Fruit fly (Drosophila melanogaster) whole organism, prepupa: ENCODE measurements around the gene CG3071.

Experiments used
- CG10631 ChIP-seq: fragments of 200-800 bp; sonication (Bioruptor generic); optimal IDR thresholded peaks from 2 replicates; lab custom pipeline; 2016; ENCODE audit warnings: missing biosample characterization, missing genetic modification characterization
- CG10669 ChIP-seq: fragments of 200-800 bp; sonication (Bioruptor generic); optimal IDR thresholded peaks from 3 replicates; lab custom pipeline; 2018; ENCODE audit warnings: missing biosample characterization, mild to moderate bottlenecking, missing genetic modification characterization, moderate library complexity
- CG11294 ChIP-seq: fragments of 200-800 bp; sonication (Bioruptor generic); IDR thresholded peaks from 2 replicates; pipeline ENCODE4 v1.3.6; 2022; ENCODE audit warnings: missing biosample characterization, missing genetic modification characterization
- CG11762 ChIP-seq: fragments of 200-800 bp; sonication (Bioruptor generic); optimal IDR thresholded peaks from 3 replicates; lab custom pipeline; 2016; ENCODE audit warnings: missing biosample characterization, missing genetic modification characterization; ENCODE audit not compliant: insufficient read depth
- CG11902 ChIP-seq: fragments of 200-800 bp; sonication (Bioruptor generic); optimal IDR thresholded peaks from 3 replicates; lab custom pipeline; 2016; ENCODE audit warnings: missing biosample characterization, missing genetic modification characterization
- CG15336 ChIP-seq: fragments of 200-800 bp; sonication (Bioruptor generic); IDR thresholded peaks from 2 replicates; pipeline ENCODE4 v1.3.6; 2022; ENCODE audit warnings: missing biosample characterization, missing genetic modification characterization
- CG16779 ChIP-seq: fragments of 200-800 bp; sonication (Bioruptor generic); optimal IDR thresholded peaks from 3 replicates; lab custom pipeline; 2017; ENCODE audit warnings: missing biosample characterization, mild to moderate bottlenecking, missing genetic modification characterization
- CG3032 ChIP-seq: fragments of 200-800 bp; optimal IDR thresholded peaks from 2 replicates; lab custom pipeline; 2019; ENCODE audit warnings: missing biosample characterization, mild to moderate bottlenecking, missing genetic modification characterization, moderate library complexity
- CG31627 ChIP-seq: fragments of 200-800 bp; sonication (Bioruptor generic); optimal IDR thresholded peaks from 3 replicates; lab custom pipeline; 2016; ENCODE audit warnings: missing biosample characterization, missing genetic modification characterization
- CG32006 ChIP-seq: fragments of 200-800 bp; sonication (Bioruptor generic); optimal IDR thresholded peaks from 3 replicates; lab custom pipeline; 2017; ENCODE audit warnings: missing biosample characterization, mild to moderate bottlenecking, missing genetic modification characterization
- CG34406 ChIP-seq: fragments of 200-800 bp; sonication (Bioruptor generic); optimal IDR thresholded peaks from 3 replicates; lab custom pipeline; 2016; ENCODE audit warnings: missing biosample characterization, missing genetic modification characterization
- CG3919 ChIP-seq: fragments of 200-800 bp; sonication (Bioruptor generic); optimal IDR thresholded peaks from 3 replicates; lab custom pipeline; 2016; ENCODE audit warnings: missing biosample characterization, missing genetic modification characterization
- CG6163 ChIP-seq: fragments of 200-800 bp; sonication (Bioruptor generic); IDR thresholded peaks from 3 replicates; pipeline ENCODE4 v1.3.6; 2022; ENCODE audit warnings: missing biosample characterization, missing genetic modification characterization
- CG6276 ChIP-seq: fragments of 200-800 bp; sonication (Bioruptor generic); optimal IDR thresholded peaks from 2 replicates; lab custom pipeline; 2017; ENCODE audit warnings: missing biosample characterization, mild to moderate bottlenecking, missing genetic modification characterization
- CG6792 ChIP-seq: fragments of 200-800 bp; sonication (Bioruptor generic); optimal IDR thresholded peaks from 3 replicates; lab custom pipeline; 2016; ENCODE audit warnings: missing biosample characterization, missing genetic modification characterization
- CG6808 ChIP-seq: fragments of 200-800 bp; sonication (Bioruptor generic); optimal IDR thresholded peaks from 3 replicates; lab custom pipeline; 2017; ENCODE audit warnings: missing biosample characterization, missing genetic modification characterization, mild to moderate bottlenecking, moderate library complexity, missing genetic modification reagents
- CG6854 ChIP-seq: fragments of 200-800 bp; sonication (Bioruptor generic); optimal IDR thresholded peaks from 2 replicates; lab custom pipeline; 2017; ENCODE audit warnings: missing biosample characterization, mild to moderate bottlenecking, missing genetic modification characterization
- CG8119 ChIP-seq: fragments of 200-800 bp; sonication (Bioruptor generic); IDR thresholded peaks from 3 replicates; pipeline ENCODE4 v1.3.6; 2022; ENCODE audit warnings: missing biosample characterization, missing genetic modification characterization
- CG8632 ChIP-seq: fragments of 200-800 bp; sonication (Bioruptor generic); optimal IDR thresholded peaks from 3 replicates; lab custom pipeline; 2016; ENCODE audit warnings: missing biosample characterization, missing genetic modification characterization
- CG9139 ChIP-seq: fragments of 200-800 bp; sonication (Bioruptor generic); optimal IDR thresholded peaks from 3 replicates; lab custom pipeline; 2017; ENCODE audit warnings: missing biosample characterization, mild to moderate bottlenecking, missing genetic modification characterization
- Ets21C ChIP-seq: fragments of 200-800 bp; sonication (Bioruptor generic); optimal IDR thresholded peaks from 3 replicates; lab custom pipeline; 2016; ENCODE audit warnings: missing biosample characterization, missing genetic modification characterization
- Ets96B ChIP-seq: fragments of 200-800 bp; optimal IDR thresholded peaks from 2 replicates; lab custom pipeline; 2019; ENCODE audit warnings: missing biosample characterization, mild to moderate bottlenecking, missing genetic modification characterization, moderate library complexity
- Gug ChIP-seq: fragments of 200-800 bp; sonication (Bioruptor generic); IDR thresholded peaks from 2 replicates; pipeline ENCODE4 v1.3.6; 2022; ENCODE audit warnings: missing biosample characterization, missing genetic modification characterization
- Hr38 ChIP-seq: sonication (Bioruptor generic); optimal IDR thresholded peaks from 2 replicates; lab custom pipeline; 2016; ENCODE audit warnings: missing biosample characterization, missing genetic modification characterization
- Hr39 ChIP-seq: fragments of 200-800 bp; sonication (Bioruptor generic); optimal IDR thresholded peaks from 2 replicates; lab custom pipeline; 2016; ENCODE audit warnings: missing biosample characterization, missing genetic modification characterization
- Hr4 ChIP-seq: fragments of 200-800 bp; sonication (Bioruptor generic); optimal IDR thresholded peaks from 3 replicates; lab custom pipeline; 2016; ENCODE audit warnings: missing biosample characterization, missing genetic modification characterization
- Lpt ChIP-seq: fragments of 200-800 bp; sonication (Bioruptor generic); optimal IDR thresholded peaks from 3 replicates; lab custom pipeline; 2016; ENCODE audit warnings: missing biosample characterization, missing genetic modification characterization
- Smox ChIP-seq: fragments of 200-800 bp; sonication (Bioruptor generic); optimal IDR thresholded peaks from 3 replicates; lab custom pipeline; 2016; ENCODE audit warnings: missing biosample characterization, missing genetic modification characterization
- Sox102F ChIP-seq: fragments of 200-800 bp; sonication (Bioruptor generic); optimal IDR thresholded peaks from 2 replicates; lab custom pipeline; 2016; ENCODE audit warnings: missing biosample characterization, mild to moderate bottlenecking, missing genetic modification characterization
- Sox14 ChIP-seq: fragments of 200-800 bp; sonication (Bioruptor generic); optimal IDR thresholded peaks from 3 replicates; lab custom pipeline; 2016; ENCODE audit warnings: missing biosample characterization, missing genetic modification characterization
- Sox15 ChIP-seq: fragments of 200-800 bp; sonication (Bioruptor generic); optimal IDR thresholded peaks from 3 replicates; lab custom pipeline; 2016; ENCODE audit warnings: missing biosample characterization, missing genetic modification characterization
- cyc ChIP-seq: fragments of 200-800 bp; sonication (Bioruptor generic); optimal IDR thresholded peaks from 3 replicates; lab custom pipeline; 2016; ENCODE audit warnings: missing biosample characterization, missing genetic modification characterization
- dac ChIP-seq: fragments of 200-800 bp; sonication (Bioruptor generic); optimal IDR thresholded peaks from 2 replicates; lab custom pipeline; 2017; ENCODE audit warnings: missing biosample characterization, mild to moderate bottlenecking, missing genetic modification characterization
- dsx ChIP-seq: fragments of 200-800 bp; optimal IDR thresholded peaks from 3 replicates; lab custom pipeline; 2019; ENCODE audit warnings: missing biosample characterization, mild to moderate bottlenecking, missing genetic modification characterization, moderate library complexity; ENCODE audit not compliant: poor library complexity, severe bottlenecking
- eg ChIP-seq: fragments of 200-800 bp; sonication (Bioruptor generic); IDR thresholded peaks from 3 replicates; pipeline ENCODE4 v1.3.6; 2022; ENCODE audit warnings: missing biosample characterization, missing genetic modification characterization
- esn ChIP-seq: fragments of 200-800 bp; sonication (Bioruptor generic); optimal IDR thresholded peaks from 2 replicates; lab custom pipeline; 2016; ENCODE audit warnings: missing biosample characterization, mild to moderate bottlenecking, missing genetic modification characterization, moderate library complexity
- fd59A ChIP-seq: fragments of 200-800 bp; sonication (Bioruptor generic); optimal IDR thresholded peaks from 2 replicates; lab custom pipeline; 2017; ENCODE audit warnings: missing biosample characterization, mild to moderate bottlenecking, missing genetic modification characterization, missing genetic modification reagents
- fd85E ChIP-seq: fragments of 200-800 bp; sonication (Bioruptor generic); optimal IDR thresholded peaks from 3 replicates; lab custom pipeline; 2016; ENCODE audit warnings: missing biosample characterization, missing genetic modification characterization
- fkh ChIP-seq: fragments of 200-800 bp; sonication (Bioruptor generic); optimal IDR thresholded peaks from 3 replicates; lab custom pipeline; 2017; ENCODE audit warnings: missing biosample characterization, mild to moderate bottlenecking, missing genetic modification characterization, moderate library complexity
- net ChIP-seq: fragments of 200-800 bp; sonication (Bioruptor generic); optimal IDR thresholded peaks from 3 replicates; lab custom pipeline; 2016; ENCODE audit warnings: missing biosample characterization, missing genetic modification characterization
- pdm3 ChIP-seq: fragments of 200-800 bp; sonication (Bioruptor generic); optimal IDR thresholded peaks from 3 replicates; lab custom pipeline; 2016; ENCODE audit warnings: missing biosample characterization, missing genetic modification characterization
- salr ChIP-seq, 2 experiments: fragments of 200-800 bp; sonication (Bioruptor generic); optimal IDR thresholded peaks; 3 replicates each; lab custom pipeline; 2016 to 2018; ENCODE audit warnings: missing biosample characterization in 2 of 2, missing genetic modification characterization in 2 of 2, mild to moderate bottlenecking in 1 of 2
- spab ChIP-seq: fragments of 200-800 bp; sonication (Bioruptor generic); optimal IDR thresholded peaks from 2 replicates; lab custom pipeline; 2017; ENCODE audit warnings: missing biosample characterization, mild to moderate bottlenecking, missing genetic modification characterization, missing genetic modification reagents
- ss ChIP-seq, 2 experiments: fragments of 200-800 bp; sonication (Bioruptor generic); optimal IDR thresholded peaks; 2 replicates in 1 of 2; 3 replicates in 1 of 2; lab custom pipeline; 2017 to 2018; ENCODE audit warnings: mild to moderate bottlenecking in 2 of 2, missing biosample characterization in 2 of 2, missing genetic modification characterization in 2 of 2, moderate library complexity in 1 of 2
- svp ChIP-seq: fragments of 200-800 bp; sonication (Bioruptor generic); peaks from one replicate; lab custom pipeline; 2016; ENCODE audit warnings: missing biosample characterization, missing genetic modification characterization
- topi ChIP-seq: fragments of 200-800 bp; sonication (Bioruptor generic); optimal IDR thresholded peaks from 3 replicates; lab custom pipeline; 2016; ENCODE audit warnings: missing biosample characterization, missing genetic modification characterization

The CG3071 gene

dm6 chrX:2305281-2305680, 42.6 kb downstream of the CG3071 start:
- no peak for TF ChIP-seq CG11294 (GFP tag; lab: Robert Waterston, UW)
- no peak for TF ChIP-seq CG10631 (GFP tag; lab: Kevin White, UChicago)

- peak; percentile 68 for TF ChIP-seq dsx
- peak; percentile 48; the same call in 1 of the 3 replicates for TF ChIP-seq CG6163
- TF ChIP-seq svp, result peak; percentile 73
- TF ChIP-seq CG6854 (GFP tag; lab: Kevin White, UChicago), result peak; percentile 14
- no peak; the same call in 2 of the 3 replicates for TF ChIP-seq eg
- peak; percentile 38 for TF ChIP-seq fkh (GFP tag; lab: Kevin White, UChicago)
- TF ChIP-seq pdm3 (GFP tag; lab: Kevin White, UChicago), result no peak
- peak; percentile 32 for TF ChIP-seq Sox14
- peak; percentile 5 for TF ChIP-seq fd85E (GFP tag; lab: Kevin White, UChicago)
- TF ChIP-seq Ets21C, result no peak
- peak; percentile 44 for TF ChIP-seq CG9139 (GFP tag; lab: Kevin White, UChicago)
- TF ChIP-seq ss (GFP tag; optimal IDR thresholded peaks at IDR 0.05; lab: Kevin White, UChicago), result peak; percentile 53
Observed at dm6 chrX:2305842-2306300, 43.2 kb downstream of the CG3071 start.

dm6 chrX:2306307-2306706, 43.7 kb downstream of the CG3071 start:
- no peak for TF ChIP-seq Hr38 (GFP tag; lab: Kevin White, UChicago)
- peak; percentile 13 for TF ChIP-seq CG6854 (GFP tag; lab: Kevin White, UChicago)
- TF ChIP-seq CG32006 (GFP tag; lab: Kevin White, UChicago), result peak; percentile 88
- TF ChIP-seq CG31627, result peak; percentile 86
- TF ChIP-seq esn (GFP tag; lab: Kevin White, UChicago), result peak; percentile 85
- TF ChIP-seq Gug, result peak; percentile 62
- TF ChIP-seq CG6792 (GFP tag; lab: Kevin White, UChicago), result peak; percentile 79
- peak; percentile 84 for TF ChIP-seq Sox14
- TF ChIP-seq pdm3 (GFP tag; lab: Kevin White, UChicago), result peak; percentile 86
- TF ChIP-seq dsx, result no peak
- TF ChIP-seq Lpt (GFP tag; lab: Kevin White, UChicago), result peak; percentile 65
- TF ChIP-seq Ets96B, result peak; percentile 56
- TF ChIP-seq Hr4 (GFP tag; lab: Kevin White, UChicago), result peak; percentile 78
- no peak for TF ChIP-seq fkh (GFP tag; lab: Kevin White, UChicago)
- peak; percentile 77 for TF ChIP-seq CG34406
- TF ChIP-seq CG6163, result peak; percentile 11; the same call in 1 of the 3 replicates
- no peak for TF ChIP-seq fd85E (GFP tag; lab: Kevin White, UChicago)
- TF ChIP-seq Sox102F (GFP tag; lab: Kevin White, UChicago), result peak; percentile 85
- TF ChIP-seq Smox, result peak; percentile 77
- peak; percentile 55 for TF ChIP-seq dac
- TF ChIP-seq Ets21C, result peak; percentile 71
- peak; percentile 65 for TF ChIP-seq net (GFP tag; lab: Kevin White, UChicago)
- peak; percentile 84 for TF ChIP-seq topi
- peak; percentile 78 for TF ChIP-seq CG8632
- peak in 1 of 2 experiments; percentile 82 for TF ChIP-seq salr (GFP tag; optimal IDR thresholded peaks at IDR 0.05; lab: Kevin White, UChicago)
- peak; percentile 86 for TF ChIP-seq Hr39 (GFP tag; lab: Kevin White, UChicago)
- TF ChIP-seq CG11294 (GFP tag; lab: Robert Waterston, UW), result peak; percentile 52; the same call in 1 of the 2 replicates
- TF ChIP-seq CG3032, result peak; percentile 59
- peak; percentile 69 for TF ChIP-seq spab (GFP tag; lab: Kevin White, UChicago)
- TF ChIP-seq CG11762 (GFP tag; lab: Kevin White, UChicago), result peak; percentile 42
- TF ChIP-seq cyc (GFP tag; lab: Kevin White, UChicago), result peak; percentile 77
- peak; percentile 48 for TF ChIP-seq CG11902 (GFP tag; lab: Kevin White, UChicago)
- TF ChIP-seq CG6276, result peak; percentile 82
- peak; percentile 42 for TF ChIP-seq CG16779 (tag; lab: Kevin White, UChicago)
- TF ChIP-seq CG8119, result peak; percentile 85
- TF ChIP-seq fd59A, result peak; percentile 64
- peak; percentile 61 for TF ChIP-seq Sox15 (GFP tag; lab: Kevin White, UChicago)
- TF ChIP-seq CG15336, result peak; percentile 84
- peak; percentile 63 for TF ChIP-seq CG10669 (GFP tag; lab: Kevin White, UChicago)
- TF ChIP-seq CG3919 (GFP tag; lab: Kevin White, UChicago), result peak; percentile 72
- peak; percentile 71 for TF ChIP-seq CG6808 (GFP tag; lab: Kevin White, UChicago)
